Worm (Caenorhabditis elegans): ENCODE results near the gene srx-63.
A peak's percentile ranks its signal among the peaks of the same experiment; 100 is the strongest.

srx-63 gene

ce11 chrV:3979053-3979452 is 47.6 kb downstream of the srx-63 start, which contains the start of gene nlp-34:
Gene nlp-34 (minus strand): TSS chrV:3979134.
- TF ChIP-seq daf-12 (tag; optimal IDR thresholded peaks at IDR 0.05) (no peak), ceh-28 (tag; optimal IDR thresholded peaks at IDR 0.05) (no peak), eor-1 (tag; optimal IDR thresholded peaks at IDR 0.05) (no peak), nhr-23 (tag; optimal IDR thresholded peaks at IDR 0.05) (no peak), nhr-25 (tag; optimal IDR thresholded peaks at IDR 0.05) (peak; percentile 54)

ce11 chrV:3979819-3980218 is 48.4 kb downstream of the srx-63 start, which contains the start of gene nlp-31:
Gene nlp-31 (plus strand): TSS chrV:3980055.
- no peak for TF ChIP-seq pqm-1 (tag; optimal IDR thresholded peaks at IDR 0.05)
- TF ChIP-seq nhr-43 (tag; optimal IDR thresholded peaks at IDR 0.05; ENCODE audit: poor library complexity, severe bottlenecking) = peak; percentile 55
- peak; percentile 90 for TF ChIP-seq nhr-25 (tag; optimal IDR thresholded peaks at IDR 0.05)
- no peak for TF ChIP-seq zag-1 (tag; optimal IDR thresholded peaks at IDR 0.05)
- TF ChIP-seq tbx-2 (tag; optimal IDR thresholded peaks at IDR 0.05) = peak; percentile 3
- peak; percentile 21 for TF ChIP-seq elt-1 (tag; optimal IDR thresholded peaks at IDR 0.05)
- TF ChIP-seq ceh-28 (tag; optimal IDR thresholded peaks at IDR 0.05) = peak; percentile 43
- peak; percentile 65 for TF ChIP-seq nhr-23 (tag; optimal IDR thresholded peaks at IDR 0.05)
- TF ChIP-seq elt-3 (tag; optimal IDR thresholded peaks at IDR 0.05) = peak; percentile 54 to 94 (median 76)

DNA sequence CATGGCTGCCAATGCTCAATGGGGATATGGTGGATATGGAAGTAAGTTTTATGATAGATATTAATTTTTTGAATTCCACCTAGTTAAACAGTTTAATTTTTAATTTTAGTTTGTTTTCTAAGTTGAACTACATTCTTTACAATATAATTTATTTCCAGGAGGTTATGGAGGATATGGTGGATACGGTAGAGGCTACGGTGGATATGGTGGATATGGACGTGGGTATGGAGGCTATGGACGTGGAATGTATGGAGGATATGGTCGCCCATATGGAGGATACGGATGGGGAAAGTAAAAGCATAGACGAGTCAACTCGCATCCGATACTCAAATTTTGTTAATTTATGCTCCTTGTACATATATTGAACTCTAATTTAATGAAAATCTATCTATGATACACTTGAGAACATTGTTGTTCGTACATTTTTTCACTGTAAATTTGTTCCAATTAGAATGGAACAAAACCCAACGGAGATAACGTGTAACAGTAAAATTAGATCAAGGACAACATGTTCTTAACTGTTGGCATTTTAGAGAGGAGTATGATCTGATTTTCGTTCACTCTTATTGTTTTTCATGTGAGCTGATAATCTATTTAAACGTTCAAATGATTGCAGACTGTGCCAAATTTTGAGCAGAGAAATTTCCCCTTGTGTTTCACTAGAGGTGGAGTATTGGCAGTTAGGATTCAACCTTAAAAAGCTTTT is 49.0 kb downstream of the srx-63 start:
- TF ChIP-seq nhr-25 (tag; optimal IDR thresholded peaks at IDR 0.05) = peak; percentile 51
- TF ChIP-seq ceh-16 (tag; optimal IDR thresholded peaks at IDR 0.05) = no peak
- no peak for TF ChIP-seq ztf-4 (tag; optimal IDR thresholded peaks at IDR 0.05)
- TF ChIP-seq nhr-43 (tag; optimal IDR thresholded peaks at IDR 0.05; ENCODE audit: poor library complexity, severe bottlenecking) = no peak
- TF ChIP-seq nhr-23 (tag; optimal IDR thresholded peaks at IDR 0.05) = peak; percentile 75
- no peak for TF ChIP-seq lin-15B (tag; optimal IDR thresholded peaks at IDR 0.05)
- no peak for TF ChIP-seq ztf-11 (tag; optimal IDR thresholded peaks at IDR 0.05)
- TF ChIP-seq aly-2 (tag; optimal IDR thresholded peaks at IDR 0.05) = no peak
- TF ChIP-seq egl-27 (tag; optimal IDR thresholded peaks at IDR 0.05) = no peak
- no peak for TF ChIP-seq egl-5 (tag; optimal IDR thresholded peaks at IDR 0.05)
- TF ChIP-seq elt-2 (tag; optimal IDR thresholded peaks at IDR 0.05) = no peak
- no peak for TF ChIP-seq nfya-1 (tag; optimal IDR thresholded peaks at IDR 0.05; ENCODE audit: insufficient read depth)

DNA sequence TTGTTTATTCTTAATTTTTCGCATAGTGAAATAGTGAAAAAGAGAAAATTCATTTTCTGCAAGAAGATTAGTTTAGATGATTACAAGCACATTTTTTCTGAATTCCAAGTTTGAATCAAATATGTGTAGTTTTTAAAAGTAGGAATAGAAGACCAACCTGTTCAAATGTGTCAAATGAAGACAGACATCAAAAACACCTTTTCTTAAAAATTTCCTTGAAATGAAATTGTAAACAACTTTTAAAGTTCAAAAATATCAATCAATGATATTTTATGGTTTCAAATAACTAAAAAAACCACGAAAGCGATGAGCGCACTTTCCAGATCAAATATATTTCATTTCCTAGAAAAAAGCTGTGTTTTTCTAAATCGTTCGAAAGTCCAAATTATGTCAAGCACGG is 50.3 kb downstream of the srx-63 start, which contains the start of gene nlp-30:
nlp-30 (plus strand) TSS at position 301 of the 400 bp plus-strand sequence.
- TF ChIP-seq unc-62 (GFP tag; optimal IDR thresholded peaks at IDR 0.05) (no peak), nhr-11 (tag; optimal IDR thresholded peaks at IDR 0.05) (no peak), tbx-2 (tag; optimal IDR thresholded peaks at IDR 0.05) (no peak), jun-1 (tag; optimal IDR thresholded peaks at IDR 0.05) (no peak), lsy-12 (tag; optimal IDR thresholded peaks at IDR 0.05) (no peak), hmg-11 (tag; optimal IDR thresholded peaks at IDR 0.05) (no peak), nhr-77 (tag; optimal IDR thresholded peaks at IDR 0.05) (no peak)
